Worm (Caenorhabditis elegans) whole organism, L4 larva: ENCODE data around the gene ccd-5.
A peak's percentile ranks its signal among the peaks of the same experiment; 100 is the strongest.

Experiments
- F10B5.3 ChIP-seq: sonication (generic microtip); optimal IDR thresholded peaks from 2 replicates; lab custom pipeline; 2016; ENCODE audit warnings: mild to moderate bottlenecking, missing genetic modification characterization, missing compliant biosample characterization
- T20F7.1 ChIP-seq: fragments of 200-800 bp; sonication (Bioruptor generic); optimal IDR thresholded peaks from 2 replicates; lab custom pipeline; 2018; ENCODE audit warnings: mild to moderate bottlenecking, missing genetic modification characterization, missing compliant biosample characterization
- Y105C5A.15 ChIP-seq: fragments of 200-800 bp; sonication (Bioruptor generic); IDR thresholded peaks from 2 replicates; pipeline ENCODE4 v1.3.6; 2022; ENCODE audit warnings: missing genetic modification characterization, missing compliant biosample characterization
- Y48G9A.11 ChIP-seq: fragments of 200-800 bp; sonication (Bioruptor generic); IDR thresholded peaks from 2 replicates; pipeline ENCODE4 v1.3.6; 2022; ENCODE audit warnings: missing genetic modification reagents, missing genetic modification characterization, missing compliant biosample characterization
- Y5F2A.4 ChIP-seq: fragments of 200-800 bp; sonication (Bioruptor generic); optimal IDR thresholded peaks from 2 replicates; lab custom pipeline; 2018; ENCODE audit warnings: mild to moderate bottlenecking, missing genetic modification characterization, missing compliant biosample characterization
- ceh-20 ChIP-seq: fragments of 200-800 bp; sonication (Bioruptor generic); IDR thresholded peaks from 2 replicates; pipeline ENCODE4 v1.3.6; 2022; ENCODE audit warnings: missing genetic modification reagents, missing genetic modification characterization, missing compliant biosample characterization
- ceh-32 ChIP-seq: sonication (generic microtip); optimal IDR thresholded peaks from 2 replicates; lab custom pipeline; 2016; ENCODE audit warnings: mild to moderate bottlenecking, missing genetic modification characterization, missing compliant biosample characterization; ENCODE audit not compliant: poor library complexity
- ceh-44 ChIP-seq: fragments of 200-800 bp; sonication (Bioruptor generic); IDR thresholded peaks from 2 replicates; pipeline ENCODE4 v1.3.6; 2022; ENCODE audit warnings: missing genetic modification reagents, missing genetic modification characterization, missing compliant biosample characterization
- ceh-62 ChIP-seq: sonication (generic microtip); optimal IDR thresholded peaks from 2 replicates; lab custom pipeline; 2017; ENCODE audit warnings: missing biosample characterization, missing genetic modification characterization
- ceh-82 ChIP-seq: sonication (generic microtip); optimal IDR thresholded peaks from 2 replicates; lab custom pipeline; 2017; ENCODE audit warnings: missing biosample characterization, missing genetic modification characterization
- ctbp-1 ChIP-seq: fragments of 200-800 bp; sonication (Bioruptor generic); IDR thresholded peaks from 2 replicates; pipeline ENCODE4 v1.3.6; 2022; ENCODE audit warnings: missing genetic modification reagents, missing genetic modification characterization, missing compliant biosample characterization
- daf-12 ChIP-seq: fragments of 150-350 bp; optimal IDR thresholded peaks from 2 replicates; lab custom pipeline; 2014; ENCODE audit warnings: missing biosample characterization, missing genetic modification reagents, missing genetic modification characterization
- daf-16 ChIP-seq, 3 experiments: sonication (generic microtip); optimal IDR thresholded peaks; 2 replicates each; lab custom pipeline; 2016 to 2017; ENCODE audit warnings: missing genetic modification characterization in 3 of 3, missing genetic modification reagents in 3 of 3, mild to moderate bottlenecking in 2 of 3, missing compliant biosample characterization in 2 of 3, missing biosample characterization in 1 of 3, moderate library complexity in 1 of 3
- daf-8 ChIP-seq: fragments of 200-800 bp; sonication (Bioruptor generic); IDR thresholded peaks from 2 replicates; pipeline ENCODE4 v1.3.6; 2022; ENCODE audit warnings: missing genetic modification characterization, missing compliant biosample characterization
- egl-43 ChIP-seq: fragments of 200-800 bp; sonication (Bioruptor generic); IDR thresholded peaks from 2 replicates; pipeline ENCODE4 v1.3.6; 2022; ENCODE audit warnings: missing genetic modification reagents, missing genetic modification characterization, missing compliant biosample characterization
- fkh-10 ChIP-seq: fragments of 150-350 bp; optimal IDR thresholded peaks from 2 replicates; lab custom pipeline; 2014; ENCODE audit warnings: missing biosample characterization, missing genetic modification reagents, missing genetic modification characterization
- hif-1 ChIP-seq, 2 experiments: sonication (generic microtip); optimal IDR thresholded peaks; 2 replicates each; lab custom pipeline; 2016 to 2017; ENCODE audit warnings: missing compliant biosample characterization in 2 of 2, missing genetic modification characterization in 2 of 2, missing genetic modification reagents in 2 of 2, missing genotype in 2 of 2, mild to moderate bottlenecking in 1 of 2
- hlh-30 ChIP-seq: sonication (generic microtip); optimal IDR thresholded peaks from 2 replicates; lab custom pipeline; 2017; ENCODE audit warnings: antibody characterized with exemption, mild to moderate bottlenecking, missing genetic modification characterization, missing compliant biosample characterization; ENCODE audit not compliant: insufficient read depth
- jun-1 ChIP-seq: fragments of 150-350 bp; optimal IDR thresholded peaks from 2 replicates; lab custom pipeline; 2014; ENCODE audit warnings: missing biosample characterization, missing genetic modification reagents, missing genetic modification characterization
- lin-1 ChIP-seq: fragments of 200-800 bp; sonication (Bioruptor generic); IDR thresholded peaks from 2 replicates; pipeline ENCODE4 v1.3.6; 2022; ENCODE audit warnings: missing genetic modification reagents, missing genetic modification characterization, missing compliant biosample characterization
- lin-15B ChIP-seq: fragments of 150-350 bp; sonication (generic microtip); optimal IDR thresholded peaks from 3 replicates; lab custom pipeline; 2014; ENCODE audit warnings: missing biosample characterization, missing genetic modification characterization
- lir-3 ChIP-seq: sonication (generic microtip); optimal IDR thresholded peaks from 2 replicates; lab custom pipeline; 2016; ENCODE audit warnings: mild to moderate bottlenecking, missing genetic modification characterization, missing compliant biosample characterization
- mdl-1 ChIP-seq, 2 experiments: fragments of 150-350 bp in 1 of 2; sonication (generic microtip) in 1 of 2; optimal IDR thresholded peaks; 2 replicates each; lab custom pipeline; 2014 to 2017; ENCODE audit warnings: missing biosample characterization in 2 of 2, missing genetic modification characterization in 2 of 2
- mdt-29 ChIP-seq: fragments of 200-800 bp; sonication (Bioruptor generic); IDR thresholded peaks from 2 replicates; pipeline ENCODE4 v1.3.6; 2022; ENCODE audit warnings: missing genetic modification reagents, missing genetic modification characterization, missing compliant biosample characterization
- mes-2 ChIP-seq: sonication (generic microtip); optimal IDR thresholded peaks from 2 replicates; lab custom pipeline; 2016; ENCODE audit warnings: missing genotype, mild to moderate bottlenecking, missing genetic modification characterization, missing compliant biosample characterization; ENCODE audit not compliant: poor library complexity, severe bottlenecking
- nhr-10 ChIP-seq: fragments of 150-350 bp; optimal IDR thresholded peaks from 2 replicates; lab custom pipeline; 2014; ENCODE audit warnings: missing biosample characterization, missing genetic modification characterization
- nhr-111 ChIP-seq: fragments of 200-800 bp; sonication (Bioruptor generic); optimal IDR thresholded peaks from 2 replicates; lab custom pipeline; 2018; ENCODE audit warnings: mild to moderate bottlenecking, missing genetic modification characterization, missing compliant biosample characterization
- nhr-25 ChIP-seq: sonication (generic microtip); optimal IDR thresholded peaks from 2 replicates; lab custom pipeline; 2017; ENCODE audit warnings: missing genetic modification characterization, mild to moderate bottlenecking, missing compliant biosample characterization, antibody characterized with exemption, moderate library complexity, borderline replicate concordance; ENCODE audit not compliant: insufficient read depth
- nhr-28 ChIP-seq: fragments of 150-350 bp; optimal IDR thresholded peaks from 2 replicates; lab custom pipeline; 2014; ENCODE audit warnings: missing biosample characterization, missing genetic modification characterization
- nhr-42 ChIP-seq: fragments of 200-800 bp; sonication (Bioruptor generic); IDR thresholded peaks from 2 replicates; pipeline ENCODE4 v1.3.6; 2022; ENCODE audit warnings: missing genetic modification characterization, missing compliant biosample characterization
- nhr-76 ChIP-seq: fragments of 150-350 bp; optimal IDR thresholded peaks from 2 replicates; lab custom pipeline; 2014; ENCODE audit warnings: missing biosample characterization, missing genetic modification characterization
- nhr-77 ChIP-seq: fragments of 150-350 bp; optimal IDR thresholded peaks from 2 replicates; lab custom pipeline; 2014; ENCODE audit warnings: missing biosample characterization, missing genetic modification characterization
- pha-4 ChIP-seq, 2 experiments: fragments of 150-350 bp in 1 of 2; fragments of 200-800 bp in 1 of 2; sonication (Bioruptor generic) in 1 of 2; IDR thresholded peaks in 1 of 2; optimal IDR thresholded peaks in 1 of 2; 2 replicates each; pipeline versions ENCODE4 v1.3.6 to Lab custom; 2014 to 2022; ENCODE audit warnings: missing genetic modification characterization in 2 of 2, missing genetic modification reagents in 2 of 2, missing biosample characterization in 1 of 2, missing compliant biosample characterization in 1 of 2
- php-3 ChIP-seq: fragments of 200-800 bp; sonication (Bioruptor generic); IDR thresholded peaks from 2 replicates; pipeline ENCODE4 v1.3.6; 2022; ENCODE audit warnings: missing genetic modification reagents, missing genetic modification characterization, missing compliant biosample characterization
- sdz-12 ChIP-seq: fragments of 200-800 bp; sonication (Bioruptor generic); optimal IDR thresholded peaks from 2 replicates; lab custom pipeline; 2018; ENCODE audit warnings: mild to moderate bottlenecking, missing genetic modification characterization, missing compliant biosample characterization
- skn-1 ChIP-seq: fragments of 150-350 bp; optimal IDR thresholded peaks from 2 replicates; lab custom pipeline; 2014; ENCODE audit warnings: missing biosample characterization, missing genetic modification characterization
- snpc-4 ChIP-seq: fragments of 150-350 bp; optimal IDR thresholded peaks from 2 replicates; lab custom pipeline; 2014; ENCODE audit warnings: missing biosample characterization, missing genetic modification characterization
- spr-3 ChIP-seq: fragments of 200-800 bp; sonication (Bioruptor generic); optimal IDR thresholded peaks from 2 replicates; lab custom pipeline; 2018; ENCODE audit warnings: mild to moderate bottlenecking, missing genetic modification characterization, missing compliant biosample characterization
- tag-97 ChIP-seq: fragments of 200-800 bp; sonication (Bioruptor generic); IDR thresholded peaks from 2 replicates; pipeline ENCODE4 v1.3.6; 2022; ENCODE audit warnings: missing genetic modification characterization, missing compliant biosample characterization
- tra-1 ChIP-seq: fragments of 200-800 bp; sonication (Bioruptor generic); IDR thresholded peaks from 2 replicates; pipeline ENCODE4 v1.3.6; 2022; ENCODE audit warnings: missing genetic modification reagents, missing genetic modification characterization, missing compliant biosample characterization
- unc-130 ChIP-seq: sonication (generic microtip); optimal IDR thresholded peaks from 2 replicates; lab custom pipeline; 2016; ENCODE audit warnings: missing genetic modification reagents, missing genetic modification characterization, missing compliant biosample characterization
- unc-62 ChIP-seq, 3 experiments: fragments of 150-350 bp in 1 of 3; sonication (generic microtip); optimal IDR thresholded peaks in 2 of 3; peaks in 1 of 3; 1 replicate in 1 of 3; 2 replicates in 2 of 3; lab custom pipeline; 2014 to 2017; ENCODE audit warnings: missing biosample characterization in 3 of 3, missing genetic modification characterization in 3 of 3, missing genetic modification reagents in 3 of 3, missing genotype in 1 of 3
- vab-7 ChIP-seq: fragments of 200-800 bp; sonication (Bioruptor generic); IDR thresholded peaks from 2 replicates; pipeline ENCODE4 v1.3.6; 2022; ENCODE audit warnings: missing genetic modification reagents, missing genetic modification characterization, missing compliant biosample characterization
- zfp-2 ChIP-seq: sonication (generic microtip); optimal IDR thresholded peaks from 2 replicates; lab custom pipeline; 2016; ENCODE audit warnings: mild to moderate bottlenecking, missing genetic modification characterization, missing compliant biosample characterization
- zip-11 ChIP-seq: fragments of 200-800 bp; sonication (Bioruptor generic); IDR thresholded peaks from 2 replicates; pipeline ENCODE4 v1.3.6; 2022; ENCODE audit warnings: missing genetic modification characterization, missing compliant biosample characterization
- ztf-11 ChIP-seq: fragments of 150-350 bp; optimal IDR thresholded peaks from 2 replicates; lab custom pipeline; 2014; ENCODE audit warnings: missing biosample characterization, missing genetic modification characterization
- ztf-7 ChIP-seq: fragments of 150-350 bp; optimal IDR thresholded peaks from 2 replicates; lab custom pipeline; 2014; ENCODE audit warnings: missing biosample characterization, missing genetic modification characterization

ccd-5 gene

DNA sequence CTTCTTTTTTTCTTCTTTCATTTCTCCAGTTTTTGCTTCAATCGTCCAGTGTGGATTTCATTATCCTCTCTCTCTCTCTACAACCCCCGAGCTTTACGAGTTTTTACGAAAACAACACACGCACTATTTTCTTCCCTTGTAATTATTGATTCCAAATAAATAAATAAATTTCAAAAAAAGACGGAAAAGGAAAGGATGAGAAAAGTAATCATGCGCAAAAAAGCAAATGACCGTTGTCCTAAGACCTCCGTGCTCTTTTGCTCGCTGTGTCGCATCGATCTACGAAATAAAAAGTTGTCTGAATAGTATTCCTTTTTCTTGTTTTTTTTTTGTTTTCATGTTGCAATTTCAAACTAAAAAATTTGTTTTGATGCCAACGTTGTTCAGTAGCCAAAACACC is 21.8 kb downstream of the ccd-5 start:
- TF ChIP-seq mdt-29 (GFP tag; lab: Robert Waterston, UW) (no peak), daf-12 (tag; lab: Kevin White, UChicago) (no peak), hlh-30 (peak; percentile 53), fkh-10 (GFP tag; lab: Kevin White, UChicago) (peak; percentile 54)

DNA sequence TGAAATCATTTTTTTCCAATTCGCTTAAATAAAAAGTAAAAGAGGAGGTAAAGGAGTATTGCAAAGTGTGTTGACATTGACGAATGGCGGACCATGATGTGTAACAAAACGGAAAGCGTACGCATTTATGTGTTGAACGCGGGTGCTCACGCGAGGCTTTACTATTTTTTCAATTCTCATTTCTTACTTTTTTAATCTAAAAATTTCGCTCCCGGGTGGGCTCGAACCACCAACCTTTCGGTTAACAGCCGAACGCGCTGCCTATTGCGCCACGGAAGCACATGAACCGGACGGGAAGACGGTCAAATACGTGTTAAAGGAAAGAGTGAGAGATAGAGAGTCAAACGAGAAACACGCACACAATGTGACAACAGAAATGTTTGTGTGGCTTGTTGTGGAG is 23.1 kb downstream of the ccd-5 start:
- TF ChIP-seq ceh-82 (tag; lab: Kevin White, UChicago) (no peak), ceh-20 (GFP tag; lab: Robert Waterston, UW) (peak; percentile 11; the same call in 1 of the 2 replicates), spr-3 (GFP tag; lab: Kevin White, UChicago) (peak; percentile 7), ztf-7 (tag; lab: Kevin White, UChicago) (peak; percentile 33), ztf-11 (tag; lab: Kevin White, UChicago) (no peak), unc-130 (peak; percentile 46), hif-1 (tag; optimal IDR thresholded peaks at IDR 0.05; lab: Kevin White, UChicago) (peak; percentile 43 to 68), nhr-10 (tag; lab: Kevin White, UChicago) (no peak), snpc-4 (tag; lab: Kevin White, UChicago) (no peak), mdl-1 (tag; optimal IDR thresholded peaks at IDR 0.05; lab: Kevin White, UChicago) (peak in 1 of 2 experiments; percentile 23), zip-11 (GFP tag; lab: Robert Waterston, UW) (0 out of 2 replicates have a peak, but pooled peaks have one; percentile 64), ceh-62 (tag; lab: Kevin White, UChicago) (no peak), sdz-12 (GFP tag; lab: Kevin White, UChicago) (peak; percentile 62), egl-43 (GFP tag; lab: Robert Waterston, UW) (peak; percentile 92), daf-8 (no peak), nhr-111 (GFP tag; lab: Kevin White, UChicago) (peak; percentile 11), ceh-32 (tag; lab: Kevin White, UChicago) (peak; percentile 68), nhr-28 (tag; lab: Kevin White, UChicago) (peak; percentile 64), lir-3 (tag; lab: Kevin White, UChicago) (peak; percentile 74), skn-1 (tag; lab: Kevin White, UChicago) (no peak), pha-4 (GFP tag; IDR thresholded peaks at IDR 0.05; lab: Robert Waterston, UW) (peak; percentile 81), pha-4 (tag; optimal IDR thresholded peaks at IDR 0.05; lab: Kevin White, UChicago) (no peak), lin-15B (tag; lab: Kevin White, UChicago) (no peak), Y48G9A.11 (peak; percentile 77), zfp-2 (tag; lab: Kevin White, UChicago) (peak; percentile 26), ceh-44 (0 out of 2 replicates have a peak, but pooled peaks have one; percentile 44), unc-62 (GFP tag; optimal IDR thresholded peaks at IDR 0.05 in 1 of 2; lab: Kevin White, UChicago) (peak in 1 of 2 experiments; percentile 85), unc-62 (tag; optimal IDR thresholded peaks at IDR 0.05; lab: Kevin White, UChicago) (no peak), T20F7.1 (peak; percentile 28), nhr-25 (tag; lab: Kevin White, UChicago) (no peak), daf-16 (GFP tag; optimal IDR thresholded peaks at IDR 0.05; lab: Kevin White, UChicago) (peak; percentile 58 to 91), daf-16 (tag; optimal IDR thresholded peaks at IDR 0.05; lab: Kevin White, UChicago) (peak; percentile 85), Y5F2A.4 (GFP tag; lab: Kevin White, UChicago) (peak; percentile 45), nhr-76 (tag; lab: Kevin White, UChicago) (no peak), F10B5.3 (peak; percentile 61), php-3 (GFP tag; lab: Robert Waterston, UW) (peak; percentile 18; the same call in 1 of the 2 replicates), nhr-42 (peak; percentile 79), nhr-77 (tag; lab: Kevin White, UChicago) (peak; percentile 60), mes-2 (tag; lab: Kevin White, UChicago) (peak; percentile 74), ctbp-1 (GFP tag; lab: Robert Waterston, UW) (peak; percentile 83), tra-1 (GFP tag; lab: Robert Waterston, UW) (no peak), lin-1 (GFP tag; lab: Robert Waterston, UW) (peak; percentile 91), tag-97 (GFP tag; lab: Robert Waterston, UW) (no peak), jun-1 (tag; lab: Kevin White, UChicago) (peak; percentile 58), Y105C5A.15 (GFP tag; lab: Robert Waterston, UW) (peak; percentile 46; the same call in 1 of the 2 replicates), vab-7 (GFP tag; lab: Robert Waterston, UW) (peak; percentile 87)
